Worm (Caenorhabditis elegans) whole organism, L4/young adult: Measurements from ENCODE around the gene uggt-1.

Experiments used
- W03F9.2 ChIP-seq: fragments of 150-350 bp; optimal IDR thresholded peaks from 2 replicates; lab custom pipeline; 2014; ENCODE audit warnings: missing biosample characterization, missing genetic modification characterization
- dao-5 ChIP-seq: sonication (generic microtip); optimal IDR thresholded peaks from 2 replicates; lab custom pipeline; 2016; ENCODE audit warnings: missing genotype, missing genetic modification characterization, moderate library complexity, missing compliant biosample characterization
- him-1 ChIP-seq: sonication (generic microtip); optimal IDR thresholded peaks from 2 replicates; lab custom pipeline; 2016; ENCODE audit warnings: missing genotype, missing genetic modification reagents, missing genetic modification characterization, missing compliant biosample characterization

DNA sequence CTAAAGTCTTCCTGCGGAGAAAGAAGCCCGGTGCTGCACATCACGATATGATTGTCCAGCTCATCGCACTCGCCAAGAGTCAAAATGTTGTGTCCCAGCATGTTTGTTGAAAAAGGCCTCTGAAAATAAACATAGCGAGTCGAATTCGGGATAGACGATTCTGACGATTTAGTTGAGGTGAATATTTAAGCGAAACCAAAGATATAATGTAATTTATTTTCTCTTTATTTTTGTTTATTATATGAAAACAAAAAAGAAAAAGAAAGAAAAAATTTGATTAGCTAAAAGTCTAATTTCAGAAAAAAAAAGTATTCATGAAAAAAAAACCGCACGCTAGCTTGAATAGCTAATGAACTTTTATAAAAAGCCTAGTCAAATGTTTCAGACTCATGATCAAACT is 31.9 kb upstream of the uggt-1 start, which contains the start of gene ceh-14:
- no peak for TF ChIP-seq him-1
- no peak for TF ChIP-seq dao-5 (tag; lab: Kevin White, UChicago)
- TF ChIP-seq W03F9.2 (tag; lab: Kevin White, UChicago), result no peak
